Worm (Caenorhabditis elegans): Measurements from ENCODE around the gene mec-3.

mec-3 gene

ce11 chrIV:10463987-10464638 is 2.4 kb upstream of the mec-3 start, which contains the start of gene ugt-43:
Gene ugt-43, plus strand, starts transcription at chrIV:10464588.
- no peak for TF ChIP-seq ces-1 (GFP tag; optimal IDR thresholded peaks at IDR 0.05)
- no peak for TF ChIP-seq unc-39 (tag; optimal IDR thresholded peaks at IDR 0.05)
- no peak for TF ChIP-seq ham-2 (GFP tag; optimal IDR thresholded peaks at IDR 0.05)
- no peak for TF ChIP-seq cnd-1 (tag; optimal IDR thresholded peaks at IDR 0.05)
- TF ChIP-seq elt-3 (tag; optimal IDR thresholded peaks at IDR 0.05) = no peak
- no peak for TF ChIP-seq mab-5 (tag; optimal IDR thresholded peaks at IDR 0.05)
- TF ChIP-seq ceh-83 (GFP tag; optimal IDR thresholded peaks at IDR 0.05) = no peak
- TF ChIP-seq nhr-12 (tag; optimal IDR thresholded peaks at IDR 0.05) = no peak
- no peak for TF ChIP-seq nhr-237 (tag; optimal IDR thresholded peaks at IDR 0.05)
- TF ChIP-seq M03D4.4 (tag; optimal IDR thresholded peaks at IDR 0.05) = no peak
- TF ChIP-seq zip-8 (tag; optimal IDR thresholded peaks at IDR 0.05) = no peak
- TF ChIP-seq pha-4 (tag; optimal IDR thresholded peaks at IDR 0.05) = no peak
- TF ChIP-seq lin-13 (tag; optimal IDR thresholded peaks at IDR 0.05) = no peak
- TF ChIP-seq snpc-4 (tag; optimal IDR thresholded peaks at IDR 0.05) = no peak
- no peak for TF ChIP-seq sptf-1 (tag; optimal IDR thresholded peaks at IDR 0.05)
- no peak for TF ChIP-seq unc-62 (GFP tag; optimal IDR thresholded peaks at IDR 0.05)
- no peak for TF ChIP-seq nhr-2 (tag; optimal IDR thresholded peaks at IDR 0.05)
- TF ChIP-seq drap-1 (GFP tag; optimal IDR thresholded peaks at IDR 0.05) = no peak
- TF ChIP-seq hlh-1 (tag; optimal IDR thresholded peaks at IDR 0.05) = no peak

DNA sequence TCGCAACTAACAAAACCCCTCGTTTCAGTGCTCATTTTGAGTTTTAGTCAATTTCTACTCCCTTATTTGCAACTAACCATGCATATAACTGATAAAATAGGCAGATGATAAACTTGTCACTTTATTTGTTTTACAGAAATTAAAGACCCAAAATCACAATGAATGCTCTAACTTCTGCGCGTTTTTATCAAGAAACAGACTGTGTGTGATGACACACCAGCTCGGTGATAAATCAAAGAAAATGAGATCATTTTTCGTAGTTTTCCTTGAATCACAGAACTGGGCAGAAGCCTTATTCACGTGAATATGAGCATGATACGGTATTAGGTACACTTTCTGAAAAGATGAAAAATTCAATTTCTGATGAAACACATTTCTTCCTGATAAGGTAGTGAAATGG is 1.5 kb upstream of the mec-3 start:
- TF ChIP-seq ceh-43 (GFP tag; optimal IDR thresholded peaks at IDR 0.05) (no peak), hlh-1 (tag; optimal IDR thresholded peaks at IDR 0.05) (no peak), unc-39 (tag; optimal IDR thresholded peaks at IDR 0.05) (no peak), blmp-1 (tag; optimal IDR thresholded peaks at IDR 0.05) (no peak), snpc-4 (tag; optimal IDR thresholded peaks at IDR 0.05) (no peak), lin-13 (tag; optimal IDR thresholded peaks at IDR 0.05) (no peak), elt-3 (tag; optimal IDR thresholded peaks at IDR 0.05) (no peak), drap-1 (GFP tag; optimal IDR thresholded peaks at IDR 0.05) (no peak), nhr-28 (tag; optimal IDR thresholded peaks at IDR 0.05) (no peak), flh-1 (GFP tag; optimal IDR thresholded peaks at IDR 0.05) (no peak), elt-1 (tag; optimal IDR thresholded peaks at IDR 0.05; ENCODE audit: borderline replicate concordance, insufficient read depth) (no peak), mls-2 (tag; optimal IDR thresholded peaks at IDR 0.05) (no peak), ztf-11 (tag; optimal IDR thresholded peaks at IDR 0.05) (no peak), mep-1 (tag; optimal IDR thresholded peaks at IDR 0.05) (no peak), nhr-76 (tag; optimal IDR thresholded peaks at IDR 0.05) (no peak), cnd-1 (tag; optimal IDR thresholded peaks at IDR 0.05) (no peak), unc-120 (tag; optimal IDR thresholded peaks at IDR 0.05; ENCODE audit: poor library complexity, severe bottlenecking) (no peak)

DNA sequence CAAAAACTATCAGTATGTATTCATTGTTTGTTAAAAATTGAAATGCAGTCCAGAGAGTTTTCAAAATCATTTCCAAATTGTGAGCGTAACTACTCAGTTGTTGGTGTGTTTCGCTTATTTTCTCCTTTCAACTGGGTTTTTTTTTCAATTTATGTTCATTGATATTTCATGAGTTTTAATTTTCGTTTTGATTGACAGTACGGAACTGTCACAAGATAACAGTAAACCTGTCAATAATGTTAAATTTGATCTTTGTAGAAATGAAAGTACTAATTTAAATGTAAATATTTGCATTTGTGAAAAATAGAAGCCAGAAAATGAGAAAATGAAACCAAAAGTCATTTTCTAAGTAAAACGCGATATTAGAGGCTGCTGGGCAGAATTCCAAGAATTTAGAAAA is 941 bp upstream of the mec-3 start:
- TF ChIP-seq drap-1 (GFP tag; optimal IDR thresholded peaks at IDR 0.05) (no peak), ces-1 (GFP tag; optimal IDR thresholded peaks at IDR 0.05) (no peak), mls-2 (tag; optimal IDR thresholded peaks at IDR 0.05) (no peak)

DNA sequence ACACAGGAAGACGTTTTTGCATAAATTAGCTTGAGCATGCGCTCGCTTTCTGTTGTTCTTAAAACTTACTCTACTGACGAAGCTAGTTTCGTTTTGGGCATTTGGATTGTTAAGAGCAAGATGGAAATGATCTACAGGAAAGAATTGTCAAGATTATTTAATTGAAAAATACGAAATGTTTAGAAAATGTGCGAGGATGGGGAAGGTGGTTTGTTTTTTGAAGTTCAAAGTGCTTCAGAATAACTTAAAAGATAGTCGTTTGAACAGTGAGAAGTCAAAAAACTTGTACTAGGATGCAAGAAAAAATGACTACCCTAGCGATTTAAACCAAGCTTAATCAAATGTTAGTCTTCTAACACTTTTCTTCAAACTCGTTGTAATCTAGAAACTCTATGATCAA is 4.5 kb downstream of the mec-3 start, which contains the start of gene srb-17:
TSS of gene srb-17 (minus strand) at position 101 of the 400 bp plus-strand sequence.
- TF ChIP-seq ztf-11 (tag; optimal IDR thresholded peaks at IDR 0.05) = no peak
- TF ChIP-seq nhr-28 (tag; optimal IDR thresholded peaks at IDR 0.05) = no peak
- no peak for TF ChIP-seq unc-39 (tag; optimal IDR thresholded peaks at IDR 0.05)
- TF ChIP-seq zip-8 (tag; optimal IDR thresholded peaks at IDR 0.05) = no peak
- TF ChIP-seq ceh-39 (tag; optimal IDR thresholded peaks at IDR 0.05) = no peak
- TF ChIP-seq nhr-2 (tag; optimal IDR thresholded peaks at IDR 0.05) = no peak
- TF ChIP-seq cnd-1 (tag; optimal IDR thresholded peaks at IDR 0.05) = no peak
- no peak for TF ChIP-seq flh-1 (GFP tag; optimal IDR thresholded peaks at IDR 0.05)
- TF ChIP-seq mep-1 (tag; optimal IDR thresholded peaks at IDR 0.05) = no peak
- TF ChIP-seq elt-3 (tag; optimal IDR thresholded peaks at IDR 0.05) = no peak
- TF ChIP-seq nhr-76 (tag; optimal IDR thresholded peaks at IDR 0.05) = no peak
- no peak for TF ChIP-seq unc-120 (tag; optimal IDR thresholded peaks at IDR 0.05; ENCODE audit: poor library complexity, severe bottlenecking)
- no peak for TF ChIP-seq nhr-12 (tag; optimal IDR thresholded peaks at IDR 0.05)

- TF ChIP-seq ceh-39 (tag; optimal IDR thresholded peaks at IDR 0.05) (no peak), mls-2 (tag; optimal IDR thresholded peaks at IDR 0.05) (no peak), nhr-28 (tag; optimal IDR thresholded peaks at IDR 0.05) (no peak), mep-1 (tag; optimal IDR thresholded peaks at IDR 0.05) (no peak), unc-39 (tag; optimal IDR thresholded peaks at IDR 0.05) (no peak), elt-1 (tag; optimal IDR thresholded peaks at IDR 0.05; ENCODE audit: borderline replicate concordance, insufficient read depth) (no peak), drap-1 (GFP tag; optimal IDR thresholded peaks at IDR 0.05) (no peak), flh-1 (GFP tag; optimal IDR thresholded peaks at IDR 0.05) (no peak), bed-3 (GFP tag; optimal IDR thresholded peaks at IDR 0.05) (no peak), mab-5 (tag; optimal IDR thresholded peaks at IDR 0.05) (no peak)
Measured at ce11 chrIV:10453001-10453400, 8.7 kb downstream of the mec-3 start, which contains the start of gene F01D4.8. Gene F01D4.8, minus strand, starts transcription at chrIV:10453101.

All from whole organism, mixed stage, embryonic.